Fruit fly (Drosophila melanogaster): ENCODE measurements around the gene Rga.

dm6 chr3R:5647705-5648568 is 35.0 kb upstream of the Rga start:
- TF ChIP-seq CG33017 (tag; optimal IDR thresholded peaks at IDR 0.05) (peak; percentile 46), CG7101 (tag; optimal IDR thresholded peaks at IDR 0.05) (peak; percentile 22), CG7045 (GFP tag; optimal IDR thresholded peaks at IDR 0.05) (no peak), CG12768 (GFP tag; optimal IDR thresholded peaks at IDR 0.05) (peak; percentile 15), CG11617 (GFP tag; optimal IDR thresholded peaks at IDR 0.05) (no peak), toe (GFP tag; optimal IDR thresholded peaks at IDR 0.05) (no peak)

Measured in whole organism, adult.